Worm (Caenorhabditis elegans) whole organism, young adult: Measurements from ENCODE around the gene pek-1.

Experiments
- F10E7.11 ChIP-seq: sonication (generic microtip); optimal IDR thresholded peaks from 2 replicates; lab custom pipeline; 2017; ENCODE audit warnings: mild to moderate bottlenecking, missing genetic modification characterization, moderate library complexity, missing compliant biosample characterization
- F55B11.4 ChIP-seq: sonication (generic microtip); optimal IDR thresholded peaks from 2 replicates; lab custom pipeline; 2016; ENCODE audit warnings: missing compliant biosample characterization, missing genetic modification characterization, borderline replicate concordance; ENCODE audit not compliant: insufficient read depth
- K11D2.4 ChIP-seq: fragments of 200-800 bp; sonication (Bioruptor generic); IDR thresholded peaks from 2 replicates; pipeline ENCODE4 v1.3.6; 2022; ENCODE audit warnings: missing genetic modification reagents, missing genetic modification characterization, missing compliant biosample characterization
- T07F8.4 ChIP-seq: sonication (generic microtip); optimal IDR thresholded peaks from 2 replicates; lab custom pipeline; 2016; ENCODE audit warnings: mild to moderate bottlenecking, missing genetic modification characterization, moderate library complexity, missing compliant biosample characterization
- Y53G8AR.9 ChIP-seq: fragments of 200-800 bp; sonication (Bioruptor generic); conservative IDR thresholded peaks from 2 replicates; pipeline ENCODE4 v1.3.6; 2022; ENCODE audit warnings: missing genetic modification reagents, missing genetic modification characterization, missing compliant biosample characterization
- ama-1 ChIP-seq, 3 experiments: fragments of 150-350 bp in 1 of 3; sonication (generic microtip) in 2 of 3; optimal IDR thresholded peaks; 2 replicates each; lab custom pipeline; 2014 to 2018; ENCODE audit warnings: missing biosample characterization in 2 of 3, missing genetic modification characterization in 2 of 3, missing genetic modification reagents in 2 of 3
- aptf-2 ChIP-seq: fragments of 200-800 bp; sonication (Bioruptor generic); conservative IDR thresholded peaks from 2 replicates; pipeline ENCODE4 v1.3.6; 2022; ENCODE audit warnings: missing genetic modification reagents, missing genetic modification characterization, missing compliant biosample characterization
- aptf-3 ChIP-seq: fragments of 200-800 bp; sonication (Bioruptor generic); IDR thresholded peaks from 2 replicates; pipeline ENCODE4 v1.3.6; 2022; ENCODE audit warnings: missing genetic modification characterization, missing compliant biosample characterization
- efl-1 ChIP-seq: fragments of 150-350 bp; optimal IDR thresholded peaks from 2 replicates; lab custom pipeline; 2014; ENCODE audit warnings: missing biosample characterization, missing genetic modification reagents, missing genetic modification characterization
- him-1 ChIP-seq: sonication (generic microtip); optimal IDR thresholded peaks from 2 replicates; lab custom pipeline; 2016; ENCODE audit warnings: missing genotype, missing genetic modification reagents, missing genetic modification characterization, missing compliant biosample characterization
- lir-1 ChIP-seq: fragments of 200-800 bp; sonication (Bioruptor generic); conservative IDR thresholded peaks from 2 replicates; pipeline ENCODE4 v1.3.6; 2022; ENCODE audit warnings: missing genetic modification reagents, missing genetic modification characterization, missing compliant biosample characterization
- snpc-4 ChIP-seq, 5 experiments: fragments of 150-350 bp in 1 of 5; sonication (generic microtip) in 4 of 5; optimal IDR thresholded peaks; 2 replicates each; lab custom pipeline; 2014 to 2018; ENCODE audit warnings: missing genetic modification characterization in 5 of 5, missing biosample characterization in 3 of 5, antibody characterized with exemption in 2 of 5, mild to moderate bottlenecking in 2 of 5, missing compliant biosample characterization in 2 of 5, missing genotype in 2 of 5, moderate library complexity in 2 of 5, missing genetic modification reagents in 1 of 5
- unc-62 ChIP-seq: fragments of 150-350 bp; optimal IDR thresholded peaks from 2 replicates; lab custom pipeline; 2014; ENCODE audit warnings: missing biosample characterization, missing genetic modification reagents, missing genetic modification characterization
- ztf-3 ChIP-seq: fragments of 200-800 bp; sonication (Bioruptor generic); optimal IDR thresholded peaks from 2 replicates; lab custom pipeline; 2018; ENCODE audit warnings: mild to moderate bottlenecking, missing genetic modification characterization, missing compliant biosample characterization

DNA sequence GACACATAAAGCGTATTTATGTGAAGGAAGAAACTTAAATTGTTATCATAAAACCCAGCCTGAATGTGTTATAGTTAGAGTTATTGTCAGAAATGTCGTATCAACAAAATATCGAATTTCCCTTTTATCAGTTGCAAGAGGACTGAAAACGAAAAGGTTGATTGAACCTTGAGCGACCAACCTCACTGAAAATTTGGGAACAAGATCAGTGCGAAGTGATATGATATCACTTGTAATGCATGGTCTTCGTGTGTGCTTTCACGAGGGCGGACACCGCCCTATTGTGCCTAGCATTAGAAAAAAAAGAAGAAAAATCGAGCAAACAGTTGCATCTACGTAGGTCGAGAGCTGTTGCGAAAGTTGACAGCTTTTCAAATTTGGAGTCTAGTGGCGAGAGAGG lies 33.0 kb upstream of the pek-1 start:
- TF ChIP-seq efl-1 (no peak), F55B11.4 (tag; lab: Kevin White, UChicago) (no peak), aptf-2 (GFP tag; lab: Robert Waterston, UW) (no peak), ztf-3 (no peak), ama-1 (optimal IDR thresholded peaks at IDR 0.05; lab: Kevin White, UChicago) (no peak), ama-1 (GFP tag; optimal IDR thresholded peaks at IDR 0.05; lab: Kevin White, UChicago) (no peak), Y53G8AR.9 (GFP tag; lab: Robert Waterston, UW) (no peak), lir-1 (GFP tag; lab: Robert Waterston, UW) (no peak), K11D2.4 (GFP tag; lab: Robert Waterston, UW) (no peak), him-1 (tag; lab: Kevin White, UChicago) (no peak), unc-62 (GFP tag; lab: Kevin White, UChicago) (no peak), T07F8.4 (tag; lab: Kevin White, UChicago) (no peak), aptf-3 (no peak), F10E7.11 (tag; lab: Kevin White, UChicago) (no peak), snpc-4 (GFP tag; optimal IDR thresholded peaks at IDR 0.05; lab: Kevin White, UChicago) (no peak), snpc-4 (tag; optimal IDR thresholded peaks at IDR 0.05; lab: Kevin White, UChicago) (no peak)
